Fruit fly (Drosophila melanogaster) whole organism: ENCODE measurements around the gene rdgC.

Experiments
- CG8478 ChIP-seq: fragments of >200 bp; optimal IDR thresholded peaks from 2 replicates; lab custom pipeline; 2018; ENCODE audit warnings: inconsistent platforms
- Dll ChIP-seq: fragments of >200 bp; optimal IDR thresholded peaks from 2 replicates; lab custom pipeline; 2017
- EcR ChIP-seq, 2 experiments: fragments of >200 bp; optimal IDR thresholded peaks; 2 replicates each; lab custom pipeline; 2017; ENCODE audit warnings: missing biosample characterization in 2 of 2, missing genetic modification characterization in 2 of 2, missing genetic modification reagents in 2 of 2
- pan ChIP-seq: fragments of >200 bp; optimal IDR thresholded peaks from 2 replicates; lab custom pipeline; 2017
- psq ChIP-seq: fragments of >200 bp; optimal IDR thresholded peaks from 2 replicates; lab custom pipeline; 2017
- usp ChIP-seq: fragments of >200 bp; optimal IDR thresholded peaks from 2 replicates; lab custom pipeline; 2017; ENCODE audit warnings: missing biosample characterization, missing genetic modification characterization, mixed read lengths

rdgC gene

DNA sequence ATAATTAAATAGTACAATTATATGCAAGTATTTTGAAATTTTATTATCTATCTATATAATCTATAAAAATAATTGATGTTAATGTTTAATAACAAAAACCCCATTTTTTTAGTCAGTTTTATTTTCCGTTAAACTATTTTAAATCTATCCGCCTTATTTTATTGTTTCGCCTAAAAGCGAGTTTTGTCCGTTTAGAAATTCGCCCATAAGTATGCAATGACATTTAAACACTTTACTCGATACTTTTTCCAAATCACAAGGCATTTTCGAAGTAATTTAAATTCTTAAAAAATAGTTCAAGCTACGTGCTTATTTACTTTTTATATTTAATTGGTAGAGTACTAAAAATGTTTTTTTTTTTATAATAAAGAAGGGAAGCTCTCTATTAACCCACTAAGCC is 27.0 kb upstream of the rdgC start:
- no peak for TF ChIP-seq CG8478 (lab: Kevin White, UChicago)
- no peak for TF ChIP-seq pan (lab: Kevin White, UChicago)
- TF ChIP-seq psq (lab: Kevin White, UChicago) = no peak
- no peak for TF ChIP-seq usp
- no peak for TF ChIP-seq EcR (GFP tag; optimal IDR thresholded peaks at IDR 0.05; lab: Kevin White, UChicago)
- TF ChIP-seq Dll (lab: Kevin White, UChicago) = no peak

DNA sequence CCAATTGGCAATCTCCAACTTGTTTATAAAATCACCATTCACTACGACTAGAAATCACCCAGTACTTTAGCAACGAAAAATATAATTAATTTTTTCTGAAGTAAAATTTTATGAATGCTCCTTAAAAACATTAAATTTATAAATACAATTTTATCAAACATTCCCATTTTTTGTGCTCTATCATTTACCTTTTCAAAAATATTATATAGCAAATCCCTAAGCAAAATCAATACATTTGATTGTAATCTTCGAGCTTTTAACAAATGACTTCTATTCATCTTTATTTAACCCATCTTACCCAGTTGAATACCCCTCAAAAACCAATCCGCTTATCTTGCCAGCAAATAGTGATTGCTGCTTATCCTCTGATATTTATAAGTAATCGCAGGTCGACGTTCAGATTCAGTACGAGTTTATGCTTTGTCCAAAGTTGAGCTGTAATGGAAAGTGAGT is 26.4 kb upstream of the rdgC start, which contains the start of gene CG17145:
TSS of gene CG17145 (plus strand) at position 403 of the 453 bp plus-strand sequence.
- no peak for TF ChIP-seq pan (lab: Kevin White, UChicago)
- no peak for TF ChIP-seq psq (lab: Kevin White, UChicago)
- no peak for TF ChIP-seq Dll (lab: Kevin White, UChicago)
- no peak for TF ChIP-seq EcR (GFP tag; optimal IDR thresholded peaks at IDR 0.05; lab: Kevin White, UChicago)
- TF ChIP-seq CG8478 (lab: Kevin White, UChicago) = no peak
- TF ChIP-seq usp = no peak

DNA sequence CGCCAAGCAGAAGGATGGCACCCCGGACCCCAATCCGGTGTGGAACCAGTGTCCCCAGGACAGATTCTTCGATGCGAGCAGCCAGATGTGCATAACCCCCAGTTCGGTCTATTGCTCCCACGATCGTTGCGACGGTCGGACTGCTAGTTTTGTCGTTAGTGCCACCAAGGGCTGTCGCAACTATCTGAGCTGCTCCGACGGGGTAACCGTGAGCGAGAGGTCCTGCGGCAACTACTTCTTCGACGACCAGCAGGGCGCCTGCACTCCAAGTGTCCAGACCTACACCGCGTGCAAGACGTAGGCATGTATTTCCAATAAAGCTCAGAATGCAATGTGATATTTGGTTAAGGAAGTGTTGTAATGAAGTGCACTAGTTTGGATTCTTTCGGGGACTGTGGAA is 25.3 kb upstream of the rdgC start:
- TF ChIP-seq psq (lab: Kevin White, UChicago) (no peak), CG8478 (lab: Kevin White, UChicago) (no peak), EcR (GFP tag; optimal IDR thresholded peaks at IDR 0.05; lab: Kevin White, UChicago) (no peak), usp (no peak)

dm6 chr3L:20223398-20223951 is 24.4 kb upstream of the rdgC start, which contains the start of gene CG17147:
Gene CG17147, plus strand, starts transcription at chr3L:20223932.
- TF ChIP-seq EcR (GFP tag; optimal IDR thresholded peaks at IDR 0.05; lab: Kevin White, UChicago) (no peak), psq (lab: Kevin White, UChicago) (no peak), Dll (lab: Kevin White, UChicago) (no peak), pan (lab: Kevin White, UChicago) (no peak), CG8478 (lab: Kevin White, UChicago) (no peak), usp (no peak)

- TF ChIP-seq CG8478 (lab: Kevin White, UChicago) = no peak
- TF ChIP-seq pan (lab: Kevin White, UChicago) = no peak
- TF ChIP-seq usp = no peak
- TF ChIP-seq psq (lab: Kevin White, UChicago) = no peak
- TF ChIP-seq Dll (lab: Kevin White, UChicago) = no peak
- TF ChIP-seq EcR (GFP tag; optimal IDR thresholded peaks at IDR 0.05; lab: Kevin White, UChicago) = no peak
Measured at dm6 chr3L:20226153-20226552, 21.7 kb upstream of the rdgC start.

DNA sequence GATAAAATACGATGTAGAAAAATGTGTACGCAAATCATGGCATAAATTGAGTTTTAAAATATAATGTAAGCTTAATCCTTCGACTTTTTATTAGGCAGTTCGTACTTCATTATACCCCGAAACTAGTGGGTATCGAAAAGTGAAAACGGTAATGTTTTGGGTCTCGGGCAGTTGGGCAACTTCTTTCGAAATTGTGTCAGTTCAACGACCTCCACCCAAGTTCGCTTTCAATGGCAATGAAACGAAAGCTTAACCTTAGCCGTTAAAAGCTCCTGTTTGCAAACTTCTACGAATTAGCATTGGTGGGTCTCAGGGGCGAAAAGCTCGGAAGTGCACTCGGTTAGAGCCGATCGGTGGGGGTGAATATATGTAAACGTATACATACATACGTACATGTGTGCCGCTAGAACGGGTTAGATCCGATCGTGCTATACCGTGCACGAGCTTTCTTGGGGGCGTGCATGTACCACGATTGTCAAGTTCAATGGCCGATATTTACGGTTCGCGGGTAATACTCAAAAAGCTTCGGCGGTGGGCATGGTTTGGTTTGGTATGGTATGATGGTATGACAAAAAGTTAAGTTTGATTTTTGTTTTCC is 17.6 kb upstream of the rdgC start:
- TF ChIP-seq psq (lab: Kevin White, UChicago) (no peak), EcR (GFP tag; optimal IDR thresholded peaks at IDR 0.05; lab: Kevin White, UChicago) (no peak), CG8478 (lab: Kevin White, UChicago) (no peak), pan (lab: Kevin White, UChicago) (no peak), usp (no peak), Dll (lab: Kevin White, UChicago) (no peak)

- TF ChIP-seq CG8478 (lab: Kevin White, UChicago) = no peak
- no peak for TF ChIP-seq psq (lab: Kevin White, UChicago)
- TF ChIP-seq usp = no peak
- TF ChIP-seq EcR (GFP tag; optimal IDR thresholded peaks at IDR 0.05; lab: Kevin White, UChicago) = no peak
- no peak for TF ChIP-seq Dll (lab: Kevin White, UChicago)
- no peak for TF ChIP-seq pan (lab: Kevin White, UChicago)
Measured at dm6 chr3L:20231369-20231768, 16.5 kb upstream of the rdgC start, which contains the start of gene CG13813. Gene CG13813, plus strand, starts transcription at chr3L:20231669.

DNA sequence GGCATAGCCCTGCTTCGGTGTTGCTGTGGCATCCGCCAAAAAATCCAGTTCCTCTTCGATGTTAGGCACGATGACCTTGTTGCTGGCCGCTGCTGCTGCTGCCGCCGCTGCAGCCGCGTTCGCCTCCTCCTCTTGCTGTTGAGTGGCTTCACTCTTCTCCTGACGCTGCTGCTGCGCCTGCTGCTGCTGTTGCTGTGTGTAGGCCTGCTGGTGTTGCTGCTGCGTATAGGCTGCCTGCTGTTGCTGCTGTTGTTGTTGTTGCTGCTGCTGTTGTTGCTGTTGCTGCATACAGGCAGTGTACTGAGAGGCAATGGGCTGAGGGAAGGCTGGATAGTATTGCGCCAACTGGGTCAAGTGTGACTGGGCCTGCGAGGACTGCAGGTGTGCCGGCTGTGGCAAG is 10.7 kb upstream of the rdgC start:
- TF ChIP-seq Dll (lab: Kevin White, UChicago) (no peak), usp (no peak), EcR (GFP tag; optimal IDR thresholded peaks at IDR 0.05; lab: Kevin White, UChicago) (no peak), pan (lab: Kevin White, UChicago) (no peak)

dm6 chr3L:20240753-20241152 is 7.1 kb upstream of the rdgC start, which contains the start of gene Clc:
Gene Clc, plus strand, starts transcription at chr3L:20241053.
- TF ChIP-seq Dll (lab: Kevin White, UChicago) (no peak), CG8478 (lab: Kevin White, UChicago) (no peak), usp (no peak), EcR (GFP tag; optimal IDR thresholded peaks at IDR 0.05; lab: Kevin White, UChicago) (no peak), pan (lab: Kevin White, UChicago) (no peak), psq (lab: Kevin White, UChicago) (no peak)

- TF ChIP-seq pan (lab: Kevin White, UChicago) = no peak
- TF ChIP-seq Dll (lab: Kevin White, UChicago) = no peak
- TF ChIP-seq psq (lab: Kevin White, UChicago) = no peak
- TF ChIP-seq usp = no peak
- no peak for TF ChIP-seq EcR (GFP tag; optimal IDR thresholded peaks at IDR 0.05; lab: Kevin White, UChicago)
Measured at dm6 chr3L:20241163-20241970, 6.5 kb upstream of the rdgC start, which contains the start of the genes CG6951 and CG17233. Gene CG6951, plus strand, starts transcription at chr3L:20241267. Gene CG17233, minus strand, starts transcription at chr3L:20241903.
